Worm (Caenorhabditis elegans) whole organism, L4 larva: ENCODE results near the gene cdc-50.B.

ENCODE experiments used
- F37D6.2 ChIP-seq: sonication (generic microtip); optimal IDR thresholded peaks from 2 replicates; lab custom pipeline; 2016; ENCODE audit warnings: mild to moderate bottlenecking, missing genetic modification characterization, missing compliant biosample characterization
- F44E2.7 ChIP-seq: fragments of 200-800 bp; sonication (Bioruptor generic); IDR thresholded peaks from 2 replicates; pipeline ENCODE4 v2.1.2; 2022; ENCODE audit warnings: missing genetic modification characterization, missing compliant biosample characterization
- F49E8.2 ChIP-seq: sonication (generic microtip); optimal IDR thresholded peaks from 2 replicates; lab custom pipeline; 2016; ENCODE audit warnings: missing compliant biosample characterization, mild to moderate bottlenecking, missing genetic modification characterization, borderline replicate concordance
- T20F7.1 ChIP-seq: fragments of 200-800 bp; sonication (Bioruptor generic); optimal IDR thresholded peaks from 2 replicates; lab custom pipeline; 2018; ENCODE audit warnings: mild to moderate bottlenecking, missing genetic modification characterization, missing compliant biosample characterization
- T26A8.4 ChIP-seq: fragments of 200-800 bp; sonication (Bioruptor generic); IDR thresholded peaks from 2 replicates; pipeline ENCODE4 v1.3.6; 2022; ENCODE audit warnings: missing genetic modification characterization, missing compliant biosample characterization
- Y105C5A.15 ChIP-seq: fragments of 200-800 bp; sonication (Bioruptor generic); IDR thresholded peaks from 2 replicates; pipeline ENCODE4 v1.3.6; 2022; ENCODE audit warnings: missing genetic modification characterization, missing compliant biosample characterization
- Y48G9A.11 ChIP-seq: fragments of 200-800 bp; sonication (Bioruptor generic); IDR thresholded peaks from 2 replicates; pipeline ENCODE4 v1.3.6; 2022; ENCODE audit warnings: missing genetic modification reagents, missing genetic modification characterization, missing compliant biosample characterization
- arid-1 ChIP-seq: fragments of 200-800 bp; sonication (Bioruptor generic); conservative IDR thresholded peaks from 2 replicates; pipeline ENCODE4 v1.3.6; 2022; ENCODE audit warnings: missing genetic modification reagents, missing genetic modification characterization, missing compliant biosample characterization
- ceh-28 ChIP-seq: fragments of 150-350 bp; optimal IDR thresholded peaks from 2 replicates; lab custom pipeline; 2014; ENCODE audit warnings: missing biosample characterization, missing genetic modification reagents, missing genetic modification characterization
- ceh-44 ChIP-seq: fragments of 200-800 bp; sonication (Bioruptor generic); IDR thresholded peaks from 2 replicates; pipeline ENCODE4 v1.3.6; 2022; ENCODE audit warnings: missing genetic modification reagents, missing genetic modification characterization, missing compliant biosample characterization
- ceh-82 ChIP-seq: sonication (generic microtip); optimal IDR thresholded peaks from 2 replicates; lab custom pipeline; 2017; ENCODE audit warnings: missing biosample characterization, missing genetic modification characterization
- ctbp-1 ChIP-seq: fragments of 200-800 bp; sonication (Bioruptor generic); IDR thresholded peaks from 2 replicates; pipeline ENCODE4 v1.3.6; 2022; ENCODE audit warnings: missing genetic modification reagents, missing genetic modification characterization, missing compliant biosample characterization
- daf-16 ChIP-seq, 3 experiments: sonication (generic microtip); optimal IDR thresholded peaks; 2 replicates each; lab custom pipeline; 2016 to 2017; ENCODE audit warnings: missing genetic modification characterization in 3 of 3, missing genetic modification reagents in 3 of 3, mild to moderate bottlenecking in 2 of 3, missing compliant biosample characterization in 2 of 3, missing biosample characterization in 1 of 3, moderate library complexity in 1 of 3
- daf-8 ChIP-seq: fragments of 200-800 bp; sonication (Bioruptor generic); IDR thresholded peaks from 2 replicates; pipeline ENCODE4 v1.3.6; 2022; ENCODE audit warnings: missing genetic modification characterization, missing compliant biosample characterization
- duxl-1 ChIP-seq: sonication (generic microtip); optimal IDR thresholded peaks from 2 replicates; lab custom pipeline; 2016; ENCODE audit warnings: mild to moderate bottlenecking, missing genetic modification characterization, moderate library complexity, missing compliant biosample characterization; ENCODE audit not compliant: poor library complexity
- dve-1 ChIP-seq: sonication (generic microtip); optimal IDR thresholded peaks from 2 replicates; lab custom pipeline; 2017; ENCODE audit warnings: antibody characterized with exemption, mild to moderate bottlenecking, missing genetic modification characterization, missing compliant biosample characterization; ENCODE audit not compliant: insufficient read depth
- hif-1 ChIP-seq, 2 experiments: sonication (generic microtip); optimal IDR thresholded peaks; 2 replicates each; lab custom pipeline; 2016 to 2017; ENCODE audit warnings: missing compliant biosample characterization in 2 of 2, missing genetic modification characterization in 2 of 2, missing genetic modification reagents in 2 of 2, missing genotype in 2 of 2, mild to moderate bottlenecking in 1 of 2
- hlh-30 ChIP-seq: sonication (generic microtip); optimal IDR thresholded peaks from 2 replicates; lab custom pipeline; 2017; ENCODE audit warnings: antibody characterized with exemption, mild to moderate bottlenecking, missing genetic modification characterization, missing compliant biosample characterization; ENCODE audit not compliant: insufficient read depth
- hmg-1.1 ChIP-seq: fragments of 200-800 bp; sonication (Bioruptor generic); IDR thresholded peaks from 2 replicates; pipeline ENCODE4 v1.3.6; 2022; ENCODE audit warnings: missing genetic modification reagents, missing genetic modification characterization, missing compliant biosample characterization
- lim-7 ChIP-seq: fragments of 200-800 bp; sonication (Bioruptor generic); IDR thresholded peaks from 2 replicates; pipeline ENCODE4 v1.3.6; 2022; ENCODE audit warnings: missing genetic modification characterization, missing compliant biosample characterization
- lin-1 ChIP-seq: fragments of 200-800 bp; sonication (Bioruptor generic); IDR thresholded peaks from 2 replicates; pipeline ENCODE4 v1.3.6; 2022; ENCODE audit warnings: missing genetic modification reagents, missing genetic modification characterization, missing compliant biosample characterization
- lin-13 ChIP-seq: fragments of 150-350 bp; optimal IDR thresholded peaks from 2 replicates; lab custom pipeline; 2014; ENCODE audit warnings: missing biosample characterization, missing genetic modification reagents, missing genetic modification characterization
- lin-15B ChIP-seq: fragments of 150-350 bp; sonication (generic microtip); optimal IDR thresholded peaks from 3 replicates; lab custom pipeline; 2014; ENCODE audit warnings: missing biosample characterization, missing genetic modification characterization
- lin-29 ChIP-seq: fragments of 200-800 bp; sonication (Bioruptor generic); IDR thresholded peaks from 2 replicates; pipeline ENCODE4 v1.3.6; 2022; ENCODE audit warnings: missing genetic modification reagents, missing genetic modification characterization, missing compliant biosample characterization
- lin-38 ChIP-seq: fragments of 200-800 bp; sonication (Bioruptor generic); IDR thresholded peaks from 2 replicates; pipeline ENCODE4 v1.3.6; 2022; ENCODE audit warnings: missing genetic modification reagents, missing genetic modification characterization, missing compliant biosample characterization
- lsy-2 ChIP-seq, 2 experiments: fragments of 150-350 bp in 1 of 2; sonication (generic microtip) in 1 of 2; optimal IDR thresholded peaks; 2 replicates each; lab custom pipeline; 2014 to 2017; ENCODE audit warnings: missing biosample characterization in 2 of 2, missing genetic modification characterization in 2 of 2
- madf-9 ChIP-seq: fragments of 200-800 bp; sonication (Bioruptor generic); conservative IDR thresholded peaks from 2 replicates; pipeline ENCODE4 v1.3.6; 2022; ENCODE audit warnings: missing genetic modification reagents, missing genetic modification characterization, missing compliant biosample characterization
- mdl-1 ChIP-seq, 2 experiments: fragments of 150-350 bp in 1 of 2; sonication (generic microtip) in 1 of 2; optimal IDR thresholded peaks; 2 replicates each; lab custom pipeline; 2014 to 2017; ENCODE audit warnings: missing biosample characterization in 2 of 2, missing genetic modification characterization in 2 of 2
- mep-1 ChIP-seq: fragments of 150-350 bp; sonication (generic microtip); optimal IDR thresholded peaks from 3 replicates; lab custom pipeline; 2014; ENCODE audit warnings: missing biosample characterization, missing genetic modification characterization
- mes-2 ChIP-seq: sonication (generic microtip); optimal IDR thresholded peaks from 2 replicates; lab custom pipeline; 2016; ENCODE audit warnings: missing genotype, mild to moderate bottlenecking, missing genetic modification characterization, missing compliant biosample characterization; ENCODE audit not compliant: poor library complexity, severe bottlenecking
- mxl-3 ChIP-seq: fragments of 200-800 bp; sonication (Bioruptor generic); optimal IDR thresholded peaks from 2 replicates; lab custom pipeline; 2018; ENCODE audit warnings: mild to moderate bottlenecking, missing genetic modification characterization, missing compliant biosample characterization
- nhr-10 ChIP-seq: fragments of 150-350 bp; optimal IDR thresholded peaks from 2 replicates; lab custom pipeline; 2014; ENCODE audit warnings: missing biosample characterization, missing genetic modification characterization
- nhr-11 ChIP-seq: fragments of 150-350 bp; optimal IDR thresholded peaks from 2 replicates; lab custom pipeline; 2014; ENCODE audit warnings: missing biosample characterization, missing genetic modification characterization
- nhr-111 ChIP-seq: fragments of 200-800 bp; sonication (Bioruptor generic); optimal IDR thresholded peaks from 2 replicates; lab custom pipeline; 2018; ENCODE audit warnings: mild to moderate bottlenecking, missing genetic modification characterization, missing compliant biosample characterization
- nhr-28 ChIP-seq: fragments of 150-350 bp; optimal IDR thresholded peaks from 2 replicates; lab custom pipeline; 2014; ENCODE audit warnings: missing biosample characterization, missing genetic modification characterization
- nhr-48 ChIP-seq: sonication (generic microtip); optimal IDR thresholded peaks from 2 replicates; lab custom pipeline; 2016; ENCODE audit warnings: mild to moderate bottlenecking, missing genetic modification characterization, missing compliant biosample characterization
- nhr-6 ChIP-seq: fragments of 150-350 bp; optimal IDR thresholded peaks from 2 replicates; lab custom pipeline; 2014; ENCODE audit warnings: missing biosample characterization, missing genetic modification characterization
- nhr-76 ChIP-seq: fragments of 150-350 bp; optimal IDR thresholded peaks from 2 replicates; lab custom pipeline; 2014; ENCODE audit warnings: missing biosample characterization, missing genetic modification characterization
- pha-4 ChIP-seq, 2 experiments: fragments of 150-350 bp in 1 of 2; fragments of 200-800 bp in 1 of 2; sonication (Bioruptor generic) in 1 of 2; IDR thresholded peaks in 1 of 2; optimal IDR thresholded peaks in 1 of 2; 2 replicates each; pipeline versions ENCODE4 v1.3.6 to Lab custom; 2014 to 2022; ENCODE audit warnings: missing genetic modification characterization in 2 of 2, missing genetic modification reagents in 2 of 2, missing biosample characterization in 1 of 2, missing compliant biosample characterization in 1 of 2
- rbr-2 ChIP-seq: sonication (generic microtip); optimal IDR thresholded peaks from 2 replicates; lab custom pipeline; 2016; ENCODE audit warnings: missing genotype, missing genetic modification characterization, missing compliant biosample characterization
- sdz-12 ChIP-seq: fragments of 200-800 bp; sonication (Bioruptor generic); optimal IDR thresholded peaks from 2 replicates; lab custom pipeline; 2018; ENCODE audit warnings: mild to moderate bottlenecking, missing genetic modification characterization, missing compliant biosample characterization
- snpc-1.2 ChIP-seq: fragments of 200-800 bp; sonication (Bioruptor generic); IDR thresholded peaks from 2 replicates; pipeline ENCODE4 v1.3.6; 2022; ENCODE audit warnings: missing genetic modification reagents, missing genetic modification characterization, missing compliant biosample characterization
- snpc-4 ChIP-seq: fragments of 150-350 bp; optimal IDR thresholded peaks from 2 replicates; lab custom pipeline; 2014; ENCODE audit warnings: missing biosample characterization, missing genetic modification characterization
- tag-97 ChIP-seq: fragments of 200-800 bp; sonication (Bioruptor generic); IDR thresholded peaks from 2 replicates; pipeline ENCODE4 v1.3.6; 2022; ENCODE audit warnings: missing genetic modification characterization, missing compliant biosample characterization
- unc-130 ChIP-seq: sonication (generic microtip); optimal IDR thresholded peaks from 2 replicates; lab custom pipeline; 2016; ENCODE audit warnings: missing genetic modification reagents, missing genetic modification characterization, missing compliant biosample characterization
- zfp-2 ChIP-seq: sonication (generic microtip); optimal IDR thresholded peaks from 2 replicates; lab custom pipeline; 2016; ENCODE audit warnings: mild to moderate bottlenecking, missing genetic modification characterization, missing compliant biosample characterization
- zip-2 ChIP-seq: fragments of 150-350 bp; optimal IDR thresholded peaks from 2 replicates; lab custom pipeline; 2014; ENCODE audit warnings: missing biosample characterization, missing genetic modification characterization
- ztf-7 ChIP-seq: fragments of 150-350 bp; optimal IDR thresholded peaks from 2 replicates; lab custom pipeline; 2014; ENCODE audit warnings: missing biosample characterization, missing genetic modification characterization

The cdc-50.B gene

DNA sequence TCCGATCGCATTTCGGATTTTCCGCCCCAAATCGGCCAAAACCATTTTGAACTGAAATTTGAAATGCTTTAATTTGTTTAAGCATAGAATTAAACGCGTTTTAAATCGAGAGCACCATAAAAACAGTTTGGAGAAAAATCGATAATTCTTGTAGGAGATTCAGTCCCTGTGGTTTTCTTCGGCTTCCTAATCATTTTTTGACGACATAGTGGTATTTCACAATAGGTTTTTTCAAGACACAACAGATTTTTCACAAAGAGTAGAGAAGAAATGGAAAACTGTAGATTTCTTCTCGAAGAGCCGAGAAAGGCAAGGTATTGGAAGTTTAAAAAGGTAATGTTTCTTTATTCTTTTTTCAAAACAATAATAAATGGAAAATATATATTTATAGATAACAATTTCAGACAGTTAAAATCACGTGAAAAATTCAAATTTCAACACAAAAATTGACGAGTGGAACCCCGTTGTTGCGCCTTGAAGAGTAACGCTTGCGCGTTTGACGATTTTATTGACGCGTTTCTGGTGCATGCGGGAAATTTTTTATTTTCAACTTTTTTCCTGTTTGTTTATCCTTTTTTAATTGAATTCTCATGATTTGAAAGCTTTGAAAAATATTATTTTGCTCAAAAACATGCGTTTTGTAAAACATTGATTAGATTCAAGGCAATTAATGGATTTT, 20.9 kb upstream of the cdc-50.B start, which contains the start of gene F21D5.7:
TSS of gene F21D5.7 (minus strand) at position 51 of the 679 bp plus-strand sequence.
- TF ChIP-seq hmg-1.1 (peak; percentile 34; the same call in 1 of the 2 replicates), nhr-111 (GFP tag; lab: Kevin White, UChicago) (no peak), ceh-28 (tag; lab: Kevin White, UChicago) (peak; percentile 33), hif-1 (tag; optimal IDR thresholded peaks at IDR 0.05; lab: Kevin White, UChicago) (peak in 1 of 2 experiments; percentile 44), nhr-6 (tag; lab: Kevin White, UChicago) (peak; percentile 46), lin-15B (tag; lab: Kevin White, UChicago) (no peak), dve-1 (tag; lab: Kevin White, UChicago) (peak; percentile 91), F37D6.2 (peak; percentile 22), lin-1 (GFP tag; lab: Robert Waterston, UW) (no peak), nhr-10 (tag; lab: Kevin White, UChicago) (no peak), daf-8 (GFP tag; lab: Robert Waterston, UW) (no peak), F44E2.7 (GFP tag; lab: Robert Waterston, UW) (no peak), mxl-3 (GFP tag; lab: Kevin White, UChicago) (peak; percentile 15), nhr-28 (tag; lab: Kevin White, UChicago) (peak; percentile 56), unc-130 (peak; percentile 18), nhr-11 (tag; lab: Kevin White, UChicago) (peak; percentile 12), lin-13 (GFP tag; lab: Kevin White, UChicago) (peak; percentile 35), lim-7 (GFP tag; lab: Robert Waterston, UW) (no peak), Y105C5A.15 (GFP tag; lab: Robert Waterston, UW) (no peak), T26A8.4 (GFP tag; lab: Robert Waterston, UW) (peak; percentile 94; the same call in 1 of the 2 replicates), duxl-1 (tag; lab: Kevin White, UChicago) (peak; percentile 72), F49E8.2 (tag; lab: Kevin White, UChicago) (no peak), snpc-1.2 (peak; percentile 53; the same call in 1 of the 2 replicates), tag-97 (GFP tag; lab: Robert Waterston, UW) (no peak), T20F7.1 (GFP tag; lab: Kevin White, UChicago) (peak; percentile 86), Y48G9A.11 (GFP tag; lab: Robert Waterston, UW) (no peak), ztf-7 (tag; lab: Kevin White, UChicago) (peak; percentile 72), mdl-1 (tag; optimal IDR thresholded peaks at IDR 0.05; lab: Kevin White, UChicago) (peak in 1 of 2 experiments; percentile 51), zfp-2 (tag; lab: Kevin White, UChicago) (no peak), hlh-30 (peak; percentile 90), ctbp-1 (GFP tag; lab: Robert Waterston, UW) (peak; percentile 24; the same call in 1 of the 2 replicates), lsy-2 (tag; optimal IDR thresholded peaks at IDR 0.05; lab: Kevin White, UChicago) (peak in 1 of 2 experiments; percentile 90), madf-9 (GFP tag; lab: Robert Waterston, UW) (0 out of 2 replicates have a peak, but pooled peaks have one; percentile 37), pha-4 (GFP tag; IDR thresholded peaks at IDR 0.05; lab: Robert Waterston, UW) (peak; percentile 52; the same call in 1 of the 2 replicates), pha-4 (tag; optimal IDR thresholded peaks at IDR 0.05; lab: Kevin White, UChicago) (peak; percentile 80), ceh-44 (GFP tag; lab: Robert Waterston, UW) (no peak), nhr-48 (tag; lab: Kevin White, UChicago) (peak; percentile 13), sdz-12 (GFP tag; lab: Kevin White, UChicago) (no peak), lin-38 (GFP tag; lab: Robert Waterston, UW) (peak; percentile 77), nhr-76 (no peak), ceh-82 (tag; lab: Kevin White, UChicago) (no peak), rbr-2 (peak; percentile 64), snpc-4 (tag; lab: Kevin White, UChicago) (no peak), zip-2 (tag; lab: Kevin White, UChicago) (no peak), mes-2 (tag; lab: Kevin White, UChicago) (peak; percentile 76), mep-1 (tag; lab: Kevin White, UChicago) (peak; percentile 80), arid-1 (GFP tag; lab: Robert Waterston, UW) (no peak), lin-29 (GFP tag; lab: Robert Waterston, UW) (no peak), daf-16 (GFP tag; optimal IDR thresholded peaks at IDR 0.05; lab: Kevin White, UChicago) (peak in 1 of 2 experiments; percentile 34), daf-16 (tag; optimal IDR thresholded peaks at IDR 0.05; lab: Kevin White, UChicago) (peak; percentile 70)
